2 fruit fly cellular contexts compared by ENCODE assay signal in the genomic region with DNA sequence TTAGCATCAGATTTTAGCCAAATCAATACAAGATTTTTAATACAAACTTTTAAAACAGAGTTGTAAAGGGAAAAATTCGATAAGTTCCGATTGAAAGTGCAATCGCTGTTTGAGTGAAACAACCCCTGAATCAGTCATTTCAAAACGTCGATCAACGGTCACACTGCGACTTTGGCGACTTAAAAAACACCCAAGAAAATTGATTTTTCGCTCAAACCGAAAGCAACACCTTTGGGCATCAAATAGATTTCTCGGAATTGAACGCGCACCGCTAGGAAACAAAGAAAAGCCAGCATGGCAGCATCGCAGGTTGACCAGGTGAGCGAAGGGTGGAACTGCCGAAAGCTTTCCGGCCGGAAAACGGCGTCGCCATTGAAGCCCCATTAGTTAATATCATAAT.
TF ChIP-seq lines count a peak whose summit lies in the region.

TSS of gene Arl6IP1 (plus strand) at position 15 of the 400 bp plus-strand sequence.

- TF ChIP-seq CTCF in whole organism, embryonic (GFP tag; optimal IDR thresholded peaks at IDR 0.05; lab: Kevin White, UChicago) = no peak

TF ChIP-seq in whole organism, adult, 20 proteins besides CTCF, POLR2A, EP300 and RAD21:
- TF ChIP-seq CG11617 (GFP tag; optimal IDR thresholded peaks at IDR 0.05; lab: Kevin White, UChicago) = no peak
- peak; percentile 23 for TF ChIP-seq bab1 (GFP tag; optimal IDR thresholded peaks at IDR 0.05; lab: Kevin White, UChicago)
- TF ChIP-seq CG7045 (GFP tag; optimal IDR thresholded peaks at IDR 0.05; lab: Kevin White, UChicago) = no peak
- TF ChIP-seq cnc (optimal IDR thresholded peaks at IDR 0.05; lab: Kevin White, UChicago) = no peak
- peak; percentile 57 for TF ChIP-seq CG14711 (tag; optimal IDR thresholded peaks at IDR 0.05; lab: Kevin White, UChicago)
- no peak for TF ChIP-seq ovo (GFP tag; optimal IDR thresholded peaks at IDR 0.05; lab: Kevin White, UChicago)
- no peak for TF ChIP-seq CG7101 (tag; optimal IDR thresholded peaks at IDR 0.05; lab: Kevin White, UChicago)
- TF ChIP-seq kay (GFP tag; lab: Kevin White, UChicago; ENCODE audit: borderline replicate concordance) = no peak

TF ChIP-seq in whole organism, embryonic, 481 proteins besides CTCF, POLR2A, EP300 and RAD21 (continues in another document):
- TF ChIP-seq CG17612 (GFP tag; IDR thresholded peaks at IDR 0.05; lab: Robert Waterston, UW) (no peak), Lpt (GFP tag; optimal IDR thresholded peaks at IDR 0.05; lab: Kevin White, UChicago) (no peak), Dbx (GFP tag; IDR thresholded peaks at IDR 0.05; lab: Robert Waterston, UW) (no peak), phol (tag; optimal IDR thresholded peaks at IDR 0.05; lab: Kevin White, UChicago) (peak; percentile 52), Ets97D (GFP tag; optimal IDR thresholded peaks at IDR 0.05; lab: Kevin White, UChicago) (peak; percentile 76), CG12942 (GFP tag; optimal IDR thresholded peaks at IDR 0.05; lab: Kevin White, UChicago) (no peak), gce (GFP tag; IDR thresholded peaks at IDR 0.05; lab: Robert Waterston, UW) (no peak), row (GFP tag; IDR thresholded peaks at IDR 0.05; lab: Robert Waterston, UW) (no peak), CG17568 (GFP tag; optimal IDR thresholded peaks at IDR 0.05; lab: Kevin White, UChicago) (no peak), sob (GFP tag; IDR thresholded peaks at IDR 0.05; lab: Robert Waterston, UW) (0 out of 2 replicates have a peak, but pooled peaks have one; percentile 26), YL-1 (GFP tag; optimal IDR thresholded peaks at IDR 0.05; lab: Kevin White, UChicago) (peak; percentile 56), grau (tag; optimal IDR thresholded peaks at IDR 0.05; lab: Kevin White, UChicago) (no peak), sisA (GFP tag; IDR thresholded peaks at IDR 0.05; lab: Robert Waterston, UW) (no peak), CG6791 (GFP tag; IDR thresholded peaks at IDR 0.05; lab: Robert Waterston, UW; ENCODE audit: partially characterized antibody) (peak; percentile 73), chinmo (GFP tag; IDR thresholded peaks at IDR 0.05; lab: Robert Waterston, UW; ENCODE audit: partially characterized antibody) (no peak), pzg (GFP tag; optimal IDR thresholded peaks at IDR 0.05; lab: Kevin White, UChicago) (peak; percentile 84), Blimp-1 (GFP tag; optimal IDR thresholded peaks at IDR 0.05; lab: Kevin White, UChicago) (no peak), Myb (GFP tag; optimal IDR thresholded peaks at IDR 0.05; lab: Kevin White, UChicago) (peak; percentile 72), cato (GFP tag; optimal IDR thresholded peaks at IDR 0.05; lab: Kevin White, UChicago; ENCODE audit: borderline replicate concordance) (no peak), gfzf (GFP tag; optimal IDR thresholded peaks at IDR 0.05; lab: Kevin White, UChicago) (peak; percentile 86), B-H1 (GFP tag; IDR thresholded peaks at IDR 0.05; lab: Robert Waterston, UW) (no peak), Dip3 (GFP tag; optimal IDR thresholded peaks at IDR 0.05; lab: Kevin White, UChicago) (no peak), CG14050 (GFP tag; IDR thresholded peaks at IDR 0.05; lab: Robert Waterston, UW) (no peak), Aef1 (GFP tag; IDR thresholded peaks at IDR 0.05; lab: Robert Waterston, UW) (no peak), ab (GFP tag; optimal IDR thresholded peaks at IDR 0.05; lab: Kevin White, UChicago) (no peak), Sry-β (GFP tag; optimal IDR thresholded peaks at IDR 0.05; lab: Kevin White, UChicago) (no peak), CG34422 (GFP tag; IDR thresholded peaks at IDR 0.05; lab: Robert Waterston, UW) (no peak), sens (GFP tag; lab: Kevin White, UChicago) (peak; percentile 35), CG1603 (tag; optimal IDR thresholded peaks at IDR 0.05; lab: Kevin White, UChicago) (peak; percentile 57), CG34224 (GFP tag; IDR thresholded peaks at IDR 0.05; lab: Robert Waterston, UW; ENCODE audit: partially characterized antibody) (peak; percentile 66; the same call in 2 of the 3 replicates), CG18262 (tag; optimal IDR thresholded peaks at IDR 0.05; lab: Kevin White, UChicago) (no peak), CG16863 (GFP tag; optimal IDR thresholded peaks at IDR 0.05; lab: Kevin White, UChicago) (no peak), pb (GFP tag; optimal IDR thresholded peaks at IDR 0.05; lab: Kevin White, UChicago) (no peak), al (GFP tag; IDR thresholded peaks at IDR 0.05; lab: Robert Waterston, UW) (no peak), stc (GFP tag; IDR thresholded peaks at IDR 0.05; lab: Robert Waterston, UW) (no peak), Gug (GFP tag; IDR thresholded peaks at IDR 0.05; lab: Robert Waterston, UW) (no peak), nau (GFP tag; optimal IDR thresholded peaks at IDR 0.05; lab: Kevin White, UChicago) (no peak), kni (GFP tag; optimal IDR thresholded peaks at IDR 0.05; lab: Kevin White, UChicago) (no peak), vnd (GFP tag; IDR thresholded peaks at IDR 0.05; lab: Robert Waterston, UW; ENCODE audit: partially characterized antibody) (no peak), CG6813 (GFP tag; optimal IDR thresholded peaks at IDR 0.05; lab: Kevin White, UChicago) (no peak), CG13424 (tag; optimal IDR thresholded peaks at IDR 0.05; lab: Kevin White, UChicago) (no peak), CG17385 (GFP tag; optimal IDR thresholded peaks at IDR 0.05; lab: Kevin White, UChicago) (no peak), trem (tag; optimal IDR thresholded peaks at IDR 0.05; lab: Kevin White, UChicago) (peak; percentile 59), CG4617 (GFP tag; optimal IDR thresholded peaks at IDR 0.05; lab: Kevin White, UChicago; ENCODE audit: borderline replicate concordance) (peak; percentile 67), Neu2 (GFP tag; optimal IDR thresholded peaks at IDR 0.05; lab: Kevin White, UChicago; ENCODE audit: borderline replicate concordance) (no peak), CG17829 (tag; optimal IDR thresholded peaks at IDR 0.05; lab: Kevin White, UChicago) (peak; percentile 15), CG33557 (GFP tag; optimal IDR thresholded peaks at IDR 0.05; lab: Kevin White, UChicago) (no peak), HLH54F (GFP tag; optimal IDR thresholded peaks at IDR 0.05; lab: Kevin White, UChicago) (no peak), CG4707 (GFP tag; optimal IDR thresholded peaks at IDR 0.05; lab: Kevin White, UChicago) (no peak), fd3F (GFP tag; optimal IDR thresholded peaks at IDR 0.05; lab: Kevin White, UChicago) (no peak), CG13287 (GFP tag; IDR thresholded peaks at IDR 0.05; lab: Robert Waterston, UW; ENCODE audit: partially characterized antibody) (peak; percentile 73), CG6689 (GFP tag; IDR thresholded peaks at IDR 0.05; lab: Robert Waterston, UW) (no peak), toy (GFP tag; IDR thresholded peaks at IDR 0.05; lab: Robert Waterston, UW) (no peak), Dref (GFP tag; IDR thresholded peaks at IDR 0.05; lab: Robert Waterston, UW) (peak; percentile 88), CG1529 (GFP tag; optimal IDR thresholded peaks at IDR 0.05; lab: Kevin White, UChicago) (no peak), Max (GFP tag; optimal IDR thresholded peaks at IDR 0.05; lab: Kevin White, UChicago) (no peak), sens-2 (GFP tag; IDR thresholded peaks at IDR 0.05; lab: Robert Waterston, UW) (no peak), inv (GFP tag; IDR thresholded peaks at IDR 0.05; lab: Robert Waterston, UW; ENCODE audit: partially characterized antibody) (no peak), Dp (GFP tag; optimal IDR thresholded peaks at IDR 0.05; lab: Kevin White, UChicago) (peak; percentile 88), CG10959 (GFP tag; IDR thresholded peaks at IDR 0.05; lab: Robert Waterston, UW) (no peak), CG12155 (GFP tag; optimal IDR thresholded peaks at IDR 0.05; lab: Kevin White, UChicago) (no peak), Hmx (GFP tag; optimal IDR thresholded peaks at IDR 0.05; lab: Kevin White, UChicago) (no peak), tgo (GFP tag; IDR thresholded peaks at IDR 0.05; lab: Robert Waterston, UW) (no peak), tna (GFP tag; IDR thresholded peaks at IDR 0.05; lab: Robert Waterston, UW; ENCODE audit: partially characterized antibody) (peak; percentile 50), lilli (GFP tag; optimal IDR thresholded peaks at IDR 0.05; lab: Kevin White, UChicago) (no peak), pho (GFP tag; optimal IDR thresholded peaks at IDR 0.05; lab: Kevin White, UChicago) (no peak), bbx (GFP tag; IDR thresholded peaks at IDR 0.05; lab: Robert Waterston, UW; ENCODE audit: partially characterized antibody) (peak; percentile 67), Rx (GFP tag; IDR thresholded peaks at IDR 0.05; lab: Robert Waterston, UW) (no peak), CG4404 (GFP tag; IDR thresholded peaks at IDR 0.05; lab: Robert Waterston, UW) (no peak), CG5953 (GFP tag; IDR thresholded peaks at IDR 0.05; lab: Robert Waterston, UW) (no peak), HLH3B (GFP tag; IDR thresholded peaks at IDR 0.05; lab: Robert Waterston, UW) (no peak), jing (GFP tag; optimal IDR thresholded peaks at IDR 0.05; lab: Kevin White, UChicago) (no peak), fru (optimal IDR thresholded peaks at IDR 0.05; lab: Kevin White, UChicago) (no peak), knrl (GFP tag; IDR thresholded peaks at IDR 0.05; lab: Robert Waterston, UW; ENCODE audit: partially characterized antibody) (no peak), stwl (tag; optimal IDR thresholded peaks at IDR 0.05; lab: Kevin White, UChicago) (peak; percentile 97), Kr (GFP tag; optimal IDR thresholded peaks at IDR 0.05; lab: Kevin White, UChicago) (no peak), salm (tag; optimal IDR thresholded peaks at IDR 0.05; lab: Kevin White, UChicago) (no peak), CG4424 (GFP tag; optimal IDR thresholded peaks at IDR 0.05; lab: Kevin White, UChicago) (no peak), twi (tag; optimal IDR thresholded peaks at IDR 0.05; lab: Kevin White, UChicago) (no peak), amos (GFP tag; IDR thresholded peaks at IDR 0.05; lab: Robert Waterston, UW; ENCODE audit: partially characterized antibody) (peak; percentile 39; the same call in 1 of the 2 replicates), CG7556 (GFP tag; optimal IDR thresholded peaks at IDR 0.05; lab: Kevin White, UChicago) (no peak)
